Worm (Caenorhabditis elegans): ENCODE measurements around the gene T16G12.10.

T16G12.10 gene

DNA sequence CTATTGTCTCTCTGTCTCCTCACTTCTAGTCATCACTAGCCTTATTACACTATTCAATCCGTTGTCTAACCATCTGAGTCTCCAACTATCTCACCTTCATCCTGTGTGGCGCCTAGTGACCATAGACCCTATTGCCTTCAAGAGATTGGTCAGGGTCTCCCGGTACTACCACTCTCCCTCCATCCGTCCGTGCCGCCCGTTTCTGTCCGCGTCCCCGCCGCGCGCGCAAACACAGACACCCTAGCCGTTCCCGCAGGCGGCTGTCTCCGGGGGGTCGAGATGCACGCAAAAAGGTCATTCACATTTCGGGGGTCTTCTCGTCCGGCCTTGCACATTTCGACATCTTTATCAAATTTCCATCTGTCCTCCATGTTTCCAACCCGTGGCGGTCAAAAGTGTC lies 38.6 kb upstream of the T16G12.10 start (continued):
- TF ChIP-seq ets-5 (GFP tag; IDR thresholded peaks at IDR 0.05) (no peak), ztf-4 (tag; optimal IDR thresholded peaks at IDR 0.05) (no peak), nhr-90 (tag; optimal IDR thresholded peaks at IDR 0.05; ENCODE audit: poor library complexity) (peak; percentile 37), unc-62 (GFP tag; optimal IDR thresholded peaks at IDR 0.05) (no peak), efl-1 (optimal IDR thresholded peaks at IDR 0.05) (peak in 1 of 2 experiments; percentile 6), efl-1 (GFP tag; optimal IDR thresholded peaks at IDR 0.05 in 1 of 2) (peak in 1 of 2 experiments; percentile 83), sup-37 (GFP tag; optimal IDR thresholded peaks at IDR 0.05) (no peak), nhr-71 (tag; optimal IDR thresholded peaks at IDR 0.05) (peak; percentile 36), elt-2 (tag; optimal IDR thresholded peaks at IDR 0.05) (no peak), ztf-11 (tag; optimal IDR thresholded peaks at IDR 0.05) (peak in 1 of 2 experiments; percentile 62), nhr-47 (tag; optimal IDR thresholded peaks at IDR 0.05) (peak; percentile 21)

DNA sequence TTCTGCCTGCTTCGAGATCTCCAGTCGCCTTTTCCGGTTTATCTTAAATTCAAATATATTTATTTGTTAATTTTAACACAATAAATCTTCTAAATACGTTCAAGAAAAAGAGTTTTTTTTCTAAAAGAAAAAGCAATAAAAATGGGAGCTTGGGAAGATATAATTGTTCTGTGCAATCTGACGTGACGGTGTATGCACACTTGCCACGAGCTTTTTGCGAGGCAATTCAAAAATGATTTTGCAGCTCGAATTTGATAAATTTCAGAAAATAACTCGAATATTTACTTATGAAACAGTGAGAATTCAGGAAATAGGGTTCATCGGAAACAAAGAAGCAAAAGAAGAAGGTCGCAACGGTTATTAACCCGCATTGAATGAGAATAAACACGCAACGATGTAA lies 37.2 kb upstream of the T16G12.10 start:
- no peak for TF ChIP-seq ceh-82 (tag; optimal IDR thresholded peaks at IDR 0.05)
- TF ChIP-seq rnt-1 (tag; optimal IDR thresholded peaks at IDR 0.05) = peak; percentile 51
- TF ChIP-seq swsn-7 (tag; optimal IDR thresholded peaks at IDR 0.05) = no peak
- peak; percentile 1 for TF ChIP-seq tbx-2 (tag; optimal IDR thresholded peaks at IDR 0.05)
- peak in 1 of 2 experiments; percentile 55 for TF ChIP-seq lsy-2 (tag; optimal IDR thresholded peaks at IDR 0.05)
- peak; percentile 13 for TF ChIP-seq nhr-47 (tag; optimal IDR thresholded peaks at IDR 0.05)
- no peak for TF ChIP-seq Y116A8C.19 (tag; optimal IDR thresholded peaks at IDR 0.05; ENCODE audit: borderline replicate concordance)
- no peak for TF ChIP-seq aha-1 (tag; optimal IDR thresholded peaks at IDR 0.05)
- peak; percentile 79 for TF ChIP-seq F16B12.6 (tag; optimal IDR thresholded peaks at IDR 0.05)
- no peak for TF ChIP-seq nhr-20 (tag; optimal IDR thresholded peaks at IDR 0.05)
- TF ChIP-seq ceh-90 (tag; optimal IDR thresholded peaks at IDR 0.05) = no peak
- no peak for TF ChIP-seq elt-3 (tag; optimal IDR thresholded peaks at IDR 0.05)
- TF ChIP-seq snu-23 (GFP tag; optimal IDR thresholded peaks at IDR 0.05) = peak; percentile 21
- TF ChIP-seq mdl-1 (tag; optimal IDR thresholded peaks at IDR 0.05) = peak in 1 of 2 experiments; percentile 30
- TF ChIP-seq hlh-4 (tag; optimal IDR thresholded peaks at IDR 0.05) = no peak
- TF ChIP-seq mab-9 (GFP tag; IDR thresholded peaks at IDR 0.05) = no peak
- TF ChIP-seq nhr-71 (tag; optimal IDR thresholded peaks at IDR 0.05) = peak; percentile 21
- TF ChIP-seq dsc-1 (tag; optimal IDR thresholded peaks at IDR 0.05) = peak; percentile 22
- TF ChIP-seq aly-2 (tag; optimal IDR thresholded peaks at IDR 0.05) = no peak
- TF ChIP-seq ceh-8 (GFP tag; optimal IDR thresholded peaks at IDR 0.05) = no peak
- TF ChIP-seq efl-1 (optimal IDR thresholded peaks at IDR 0.05) = peak; percentile 45 to 93
- TF ChIP-seq efl-1 (GFP tag; optimal IDR thresholded peaks at IDR 0.05 in 1 of 2) = peak; percentile 90 to 99
- no peak for TF ChIP-seq sup-37 (GFP tag; optimal IDR thresholded peaks at IDR 0.05)
- no peak for TF ChIP-seq C04F5.9 (tag; optimal IDR thresholded peaks at IDR 0.05)
- peak; percentile 84 to 92 (median 88) for TF ChIP-seq dpl-1 (GFP tag; optimal IDR thresholded peaks at IDR 0.05)
- no peak for TF ChIP-seq fkh-8 (tag; optimal IDR thresholded peaks at IDR 0.05)
- no peak for TF ChIP-seq sox-4 (tag; optimal IDR thresholded peaks at IDR 0.05)
- no peak for TF ChIP-seq blmp-1 (tag; optimal IDR thresholded peaks at IDR 0.05)
- no peak for TF ChIP-seq elt-2 (tag; optimal IDR thresholded peaks at IDR 0.05)
- no peak for TF ChIP-seq pqm-1 (tag; optimal IDR thresholded peaks at IDR 0.05)
- TF ChIP-seq nhr-84 (tag; optimal IDR thresholded peaks at IDR 0.05) = no peak
- no peak for TF ChIP-seq ama-1 (optimal IDR thresholded peaks at IDR 0.05)
- peak; percentile 88 to 94 for TF ChIP-seq lin-35 (GFP tag; optimal IDR thresholded peaks at IDR 0.05)
- no peak for TF ChIP-seq fos-1 (tag; optimal IDR thresholded peaks at IDR 0.05)
- no peak for TF ChIP-seq nhr-90 (tag; optimal IDR thresholded peaks at IDR 0.05; ENCODE audit: poor library complexity)
- no peak for TF ChIP-seq skn-1 (tag; optimal IDR thresholded peaks at IDR 0.05)
- no peak for TF ChIP-seq nhr-77 (tag; optimal IDR thresholded peaks at IDR 0.05)
- TF ChIP-seq unc-86 (tag; optimal IDR thresholded peaks at IDR 0.05) = no peak
- peak; percentile 0 for TF ChIP-seq lin-15B (tag; optimal IDR thresholded peaks at IDR 0.05)
- no peak for TF ChIP-seq lir-3 (tag; optimal IDR thresholded peaks at IDR 0.05; ENCODE audit: poor library complexity)
- no peak for TF ChIP-seq egl-27 (tag; optimal IDR thresholded peaks at IDR 0.05)
- no peak for TF ChIP-seq pag-3 (tag; optimal IDR thresholded peaks at IDR 0.05; ENCODE audit: borderline replicate concordance, insufficient read depth)
- no peak for TF ChIP-seq unc-130 (tag; optimal IDR thresholded peaks at IDR 0.05)
